Worm (Caenorhabditis elegans) whole organism, L4 larva: ENCODE results near the gene pals-32.

Experiments
- F37D6.2 ChIP-seq: sonication (generic microtip); optimal IDR thresholded peaks from 2 replicates; lab custom pipeline; 2016; ENCODE audit warnings: mild to moderate bottlenecking, missing genetic modification characterization, missing compliant biosample characterization
- F44E2.7 ChIP-seq: fragments of 200-800 bp; sonication (Bioruptor generic); IDR thresholded peaks from 2 replicates; pipeline ENCODE4 v2.1.2; 2022; ENCODE audit warnings: missing genetic modification characterization, missing compliant biosample characterization
- F49E8.2 ChIP-seq: sonication (generic microtip); optimal IDR thresholded peaks from 2 replicates; lab custom pipeline; 2016; ENCODE audit warnings: missing compliant biosample characterization, mild to moderate bottlenecking, missing genetic modification characterization, borderline replicate concordance
- R02D3.7 ChIP-seq: fragments of 150-350 bp; sonication (generic microtip); optimal IDR thresholded peaks from 3 replicates; lab custom pipeline; 2014; ENCODE audit warnings: missing biosample characterization, missing genetic modification characterization
- Y5F2A.4 ChIP-seq: fragments of 200-800 bp; sonication (Bioruptor generic); optimal IDR thresholded peaks from 2 replicates; lab custom pipeline; 2018; ENCODE audit warnings: mild to moderate bottlenecking, missing genetic modification characterization, missing compliant biosample characterization
- Y75B8A.6 ChIP-seq: fragments of 200-800 bp; sonication (Bioruptor generic); IDR thresholded peaks from 2 replicates; pipeline ENCODE4 v1.3.6; 2022; ENCODE audit warnings: missing genetic modification reagents, missing genetic modification characterization, missing compliant biosample characterization
- aha-1 ChIP-seq: fragments of 150-350 bp; peaks from one replicate; lab custom pipeline; 2014; ENCODE audit warnings: missing biosample characterization, missing genetic modification characterization
- ceh-32 ChIP-seq: sonication (generic microtip); optimal IDR thresholded peaks from 2 replicates; lab custom pipeline; 2016; ENCODE audit warnings: mild to moderate bottlenecking, missing genetic modification characterization, missing compliant biosample characterization; ENCODE audit not compliant: poor library complexity
- ceh-44 ChIP-seq: fragments of 200-800 bp; sonication (Bioruptor generic); IDR thresholded peaks from 2 replicates; pipeline ENCODE4 v1.3.6; 2022; ENCODE audit warnings: missing genetic modification reagents, missing genetic modification characterization, missing compliant biosample characterization
- ctbp-1 ChIP-seq: fragments of 200-800 bp; sonication (Bioruptor generic); IDR thresholded peaks from 2 replicates; pipeline ENCODE4 v1.3.6; 2022; ENCODE audit warnings: missing genetic modification reagents, missing genetic modification characterization, missing compliant biosample characterization
- daf-16 ChIP-seq, 3 experiments: sonication (generic microtip); optimal IDR thresholded peaks; 2 replicates each; lab custom pipeline; 2016 to 2017; ENCODE audit warnings: missing genetic modification characterization in 3 of 3, missing genetic modification reagents in 3 of 3, mild to moderate bottlenecking in 2 of 3, missing compliant biosample characterization in 2 of 3, missing biosample characterization in 1 of 3, moderate library complexity in 1 of 3
- dmd-6 ChIP-seq: fragments of 200-800 bp; sonication (Bioruptor generic); IDR thresholded peaks from 2 replicates; pipeline ENCODE4 v1.3.6; 2022; ENCODE audit warnings: missing genetic modification reagents, missing genetic modification characterization, missing compliant biosample characterization
- dve-1 ChIP-seq: sonication (generic microtip); optimal IDR thresholded peaks from 2 replicates; lab custom pipeline; 2017; ENCODE audit warnings: antibody characterized with exemption, mild to moderate bottlenecking, missing genetic modification characterization, missing compliant biosample characterization; ENCODE audit not compliant: insufficient read depth
- hlh-11 ChIP-seq: fragments of 200-800 bp; sonication (Bioruptor generic); optimal IDR thresholded peaks from 2 replicates; lab custom pipeline; 2018; ENCODE audit warnings: mild to moderate bottlenecking, missing genetic modification characterization, missing compliant biosample characterization
- lim-7 ChIP-seq: fragments of 200-800 bp; sonication (Bioruptor generic); IDR thresholded peaks from 2 replicates; pipeline ENCODE4 v1.3.6; 2022; ENCODE audit warnings: missing genetic modification characterization, missing compliant biosample characterization
- lin-1 ChIP-seq: fragments of 200-800 bp; sonication (Bioruptor generic); IDR thresholded peaks from 2 replicates; pipeline ENCODE4 v1.3.6; 2022; ENCODE audit warnings: missing genetic modification reagents, missing genetic modification characterization, missing compliant biosample characterization
- lin-39 ChIP-seq: fragments of 150-350 bp; optimal IDR thresholded peaks from 2 replicates; lab custom pipeline; 2014; ENCODE audit warnings: missing biosample characterization, missing genetic modification reagents, missing genetic modification characterization
- lir-3 ChIP-seq: sonication (generic microtip); optimal IDR thresholded peaks from 2 replicates; lab custom pipeline; 2016; ENCODE audit warnings: mild to moderate bottlenecking, missing genetic modification characterization, missing compliant biosample characterization
- madf-5 ChIP-seq, 2 experiments: fragments of 200-800 bp; sonication (Bioruptor generic); IDR thresholded peaks; 2 replicates each; pipeline ENCODE4 v1.3.6; 2022; ENCODE audit warnings: missing compliant biosample characterization in 2 of 2, missing genetic modification characterization in 2 of 2
- mdl-1 ChIP-seq, 2 experiments: fragments of 150-350 bp in 1 of 2; sonication (generic microtip) in 1 of 2; optimal IDR thresholded peaks; 2 replicates each; lab custom pipeline; 2014 to 2017; ENCODE audit warnings: missing biosample characterization in 2 of 2, missing genetic modification characterization in 2 of 2
- mdt-29 ChIP-seq: fragments of 200-800 bp; sonication (Bioruptor generic); IDR thresholded peaks from 2 replicates; pipeline ENCODE4 v1.3.6; 2022; ENCODE audit warnings: missing genetic modification reagents, missing genetic modification characterization, missing compliant biosample characterization
- mep-1 ChIP-seq: fragments of 150-350 bp; sonication (generic microtip); optimal IDR thresholded peaks from 3 replicates; lab custom pipeline; 2014; ENCODE audit warnings: missing biosample characterization, missing genetic modification characterization
- mes-2 ChIP-seq: sonication (generic microtip); optimal IDR thresholded peaks from 2 replicates; lab custom pipeline; 2016; ENCODE audit warnings: missing genotype, mild to moderate bottlenecking, missing genetic modification characterization, missing compliant biosample characterization; ENCODE audit not compliant: poor library complexity, severe bottlenecking
- mxl-2 ChIP-seq: fragments of 200-800 bp; sonication (Bioruptor generic); conservative IDR thresholded peaks from 2 replicates; pipeline ENCODE4 v1.3.6; 2022; ENCODE audit warnings: missing genetic modification reagents, missing genetic modification characterization, missing compliant biosample characterization
- nhr-102 ChIP-seq: sonication (generic microtip); optimal IDR thresholded peaks from 2 replicates; lab custom pipeline; 2016; ENCODE audit warnings: mild to moderate bottlenecking, missing genetic modification characterization, moderate library complexity, missing compliant biosample characterization
- nhr-6 ChIP-seq: fragments of 150-350 bp; optimal IDR thresholded peaks from 2 replicates; lab custom pipeline; 2014; ENCODE audit warnings: missing biosample characterization, missing genetic modification characterization
- php-3 ChIP-seq: fragments of 200-800 bp; sonication (Bioruptor generic); IDR thresholded peaks from 2 replicates; pipeline ENCODE4 v1.3.6; 2022; ENCODE audit warnings: missing genetic modification reagents, missing genetic modification characterization, missing compliant biosample characterization
- pqm-1 ChIP-seq: sonication (generic microtip); optimal IDR thresholded peaks from 2 replicates; lab custom pipeline; 2017; ENCODE audit warnings: missing biosample characterization, missing genetic modification characterization
- rbr-2 ChIP-seq: sonication (generic microtip); optimal IDR thresholded peaks from 2 replicates; lab custom pipeline; 2016; ENCODE audit warnings: missing genotype, missing genetic modification characterization, missing compliant biosample characterization
- saeg-2 ChIP-seq: fragments of 200-800 bp; sonication (Bioruptor generic); IDR thresholded peaks from 2 replicates; pipeline ENCODE4 v1.3.6; 2022; ENCODE audit warnings: missing genetic modification reagents, missing genetic modification characterization, missing compliant biosample characterization
- sdz-12 ChIP-seq: fragments of 200-800 bp; sonication (Bioruptor generic); optimal IDR thresholded peaks from 2 replicates; lab custom pipeline; 2018; ENCODE audit warnings: mild to moderate bottlenecking, missing genetic modification characterization, missing compliant biosample characterization
- skn-1 ChIP-seq: fragments of 150-350 bp; optimal IDR thresholded peaks from 2 replicates; lab custom pipeline; 2014; ENCODE audit warnings: missing biosample characterization, missing genetic modification characterization
- snpc-4 ChIP-seq: fragments of 150-350 bp; optimal IDR thresholded peaks from 2 replicates; lab custom pipeline; 2014; ENCODE audit warnings: missing biosample characterization, missing genetic modification characterization
- spr-1 ChIP-seq: sonication (generic microtip); optimal IDR thresholded peaks from 2 replicates; lab custom pipeline; 2016; ENCODE audit warnings: mild to moderate bottlenecking, missing genetic modification characterization, missing compliant biosample characterization
- spr-3 ChIP-seq: fragments of 200-800 bp; sonication (Bioruptor generic); optimal IDR thresholded peaks from 2 replicates; lab custom pipeline; 2018; ENCODE audit warnings: mild to moderate bottlenecking, missing genetic modification characterization, missing compliant biosample characterization
- unc-130 ChIP-seq: sonication (generic microtip); optimal IDR thresholded peaks from 2 replicates; lab custom pipeline; 2016; ENCODE audit warnings: missing genetic modification reagents, missing genetic modification characterization, missing compliant biosample characterization
- unc-39 ChIP-seq: sonication (generic microtip); optimal IDR thresholded peaks from 2 replicates; lab custom pipeline; 2017; ENCODE audit warnings: missing biosample characterization, missing genetic modification characterization
- unc-62 ChIP-seq, 3 experiments: fragments of 150-350 bp in 1 of 3; sonication (generic microtip); optimal IDR thresholded peaks in 2 of 3; peaks in 1 of 3; 1 replicate in 1 of 3; 2 replicates in 2 of 3; lab custom pipeline; 2014 to 2017; ENCODE audit warnings: missing biosample characterization in 3 of 3, missing genetic modification characterization in 3 of 3, missing genetic modification reagents in 3 of 3, missing genotype in 1 of 3
- zfp-3 ChIP-seq: fragments of 200-800 bp; sonication (Bioruptor generic); conservative IDR thresholded peaks from 2 replicates; pipeline ENCODE4 v1.3.6; 2022; ENCODE audit warnings: missing genetic modification reagents, missing genetic modification characterization, missing compliant biosample characterization
- ztf-11 ChIP-seq: fragments of 150-350 bp; optimal IDR thresholded peaks from 2 replicates; lab custom pipeline; 2014; ENCODE audit warnings: missing biosample characterization, missing genetic modification characterization

pals-32 gene

ce11 chrV:2872947-2873346 lies 23.5 kb upstream of the pals-32 start:
- TF ChIP-seq spr-1 (tag; lab: Kevin White, UChicago) = no peak
- no peak for TF ChIP-seq Y75B8A.6
- 0 out of 2 replicates have a peak, but pooled peaks have one; percentile 18 for TF ChIP-seq F44E2.7
- TF ChIP-seq nhr-102 (tag; lab: Kevin White, UChicago) = peak; percentile 17
- no peak for TF ChIP-seq lin-1 (GFP tag; lab: Robert Waterston, UW)
- no peak for TF ChIP-seq F49E8.2 (tag; lab: Kevin White, UChicago)
- TF ChIP-seq unc-62 (GFP tag; optimal IDR thresholded peaks at IDR 0.05 in 1 of 2; lab: Kevin White, UChicago) = peak in 1 of 2 experiments; percentile 88
- no peak for TF ChIP-seq unc-62 (tag; optimal IDR thresholded peaks at IDR 0.05; lab: Kevin White, UChicago)
- TF ChIP-seq madf-5 (GFP tag; IDR thresholded peaks at IDR 0.05; lab: Robert Waterston, UW) = no peak
- TF ChIP-seq pqm-1 = no peak
- no peak for TF ChIP-seq lir-3 (tag; lab: Kevin White, UChicago)
- no peak for TF ChIP-seq ctbp-1
- TF ChIP-seq spr-3 = no peak
- TF ChIP-seq unc-39 (tag; lab: Kevin White, UChicago) = no peak
- TF ChIP-seq, all 104 proteins: peak for 3

- TF ChIP-seq hlh-11 (tag; lab: Kevin White, UChicago) (peak; percentile 37), dve-1 (tag; lab: Kevin White, UChicago) (peak; percentile 74), pqm-1 (peak; percentile 25), mep-1 (tag; lab: Kevin White, UChicago) (peak; percentile 16), php-3 (GFP tag; lab: Robert Waterston, UW) (peak; percentile 56; the same call in 1 of the 2 replicates), mes-2 (tag; lab: Kevin White, UChicago) (no peak), daf-16 (GFP tag; optimal IDR thresholded peaks at IDR 0.05; lab: Kevin White, UChicago) (no peak), daf-16 (tag; optimal IDR thresholded peaks at IDR 0.05; lab: Kevin White, UChicago) (peak; percentile 48), dmd-6 (GFP tag; lab: Robert Waterston, UW) (peak; percentile 72), lir-3 (tag; lab: Kevin White, UChicago) (no peak)
These were observed 21.0 kb upstream of the pals-32 start, which contains the start of gene folt-2 for ce11 chrV:2875422-2875821. TSS of gene folt-2 (minus strand) at chrV:2875600.

- TF ChIP-seq R02D3.7 (tag; lab: Kevin White, UChicago) = no peak
- TF ChIP-seq skn-1 (tag; lab: Kevin White, UChicago) = no peak
- TF ChIP-seq saeg-2 (GFP tag; lab: Robert Waterston, UW) = no peak
- no peak for TF ChIP-seq ceh-32 (tag; lab: Kevin White, UChicago)
- no peak for TF ChIP-seq sdz-12
- TF ChIP-seq F44E2.7 = no peak
- TF ChIP-seq lim-7 (GFP tag; lab: Robert Waterston, UW) = no peak
- TF ChIP-seq mxl-2 (GFP tag; lab: Robert Waterston, UW) = no peak
- no peak for TF ChIP-seq ceh-44 (GFP tag; lab: Robert Waterston, UW)
- no peak for TF ChIP-seq unc-39 (tag; lab: Kevin White, UChicago)
- TF ChIP-seq unc-130 (GFP tag; lab: Kevin White, UChicago) = no peak
- peak; percentile 65 for TF ChIP-seq aha-1
- no peak for TF ChIP-seq Y5F2A.4 (GFP tag; lab: Kevin White, UChicago)
- TF ChIP-seq nhr-102 (tag; lab: Kevin White, UChicago) = no peak
- peak in 1 of 2 experiments; percentile 76 for TF ChIP-seq unc-62 (GFP tag; optimal IDR thresholded peaks at IDR 0.05 in 1 of 2; lab: Kevin White, UChicago)
- no peak for TF ChIP-seq unc-62 (tag; optimal IDR thresholded peaks at IDR 0.05; lab: Kevin White, UChicago)
- no peak for TF ChIP-seq ztf-11 (tag; lab: Kevin White, UChicago)
- TF ChIP-seq mdl-1 (tag; optimal IDR thresholded peaks at IDR 0.05; lab: Kevin White, UChicago) = no peak
- no peak for TF ChIP-seq madf-5 (GFP tag; IDR thresholded peaks at IDR 0.05; lab: Robert Waterston, UW)
- TF ChIP-seq mdt-29 = no peak
- no peak for TF ChIP-seq zfp-3 (GFP tag; lab: Robert Waterston, UW)
- no peak for TF ChIP-seq F37D6.2 (tag; lab: Kevin White, UChicago)
- TF ChIP-seq pqm-1 = no peak
- no peak for TF ChIP-seq rbr-2 (tag; lab: Kevin White, UChicago)
- TF ChIP-seq snpc-4 (tag; lab: Kevin White, UChicago) = no peak
- no peak for TF ChIP-seq lin-39 (tag; lab: Kevin White, UChicago)
- no peak for TF ChIP-seq nhr-6 (tag; lab: Kevin White, UChicago)
- 0 out of 2 replicates have a peak, but pooled peaks have one; percentile 13 for TF ChIP-seq php-3 (GFP tag; lab: Robert Waterston, UW)
These were observed 20.1 kb upstream of the pals-32 start for ce11 chrV:2876188-2876831.
